Worm (Caenorhabditis elegans) whole organism, L3 larva: Measurements from ENCODE around the gene Y50E8A.1.
A peak's percentile ranks its signal among the peaks of the same experiment; 100 is the strongest.

Experiments used
- elt-1 ChIP-seq: fragments of 150-350 bp; optimal IDR thresholded peaks from 2 replicates; lab custom pipeline; 2014; ENCODE audit warnings: missing biosample characterization, missing genetic modification characterization
- fkh-10 ChIP-seq: sonication (generic microtip); optimal IDR thresholded peaks from 2 replicates; lab custom pipeline; 2017; ENCODE audit warnings: missing biosample characterization, missing genetic modification reagents, missing genetic modification characterization
- lin-39 ChIP-seq: fragments of 150-350 bp; optimal IDR thresholded peaks from 2 replicates; lab custom pipeline; 2018; ENCODE audit warnings: missing biosample characterization, missing genetic modification reagents, missing genetic modification characterization
- mdl-1 ChIP-seq: fragments of 150-350 bp; optimal IDR thresholded peaks from 2 replicates; lab custom pipeline; 2014; ENCODE audit warnings: missing biosample characterization, missing genetic modification characterization
- nhr-12 ChIP-seq: fragments of 150-350 bp; optimal IDR thresholded peaks from 2 replicates; lab custom pipeline; 2014; ENCODE audit warnings: missing biosample characterization, missing genetic modification characterization
- nhr-23 ChIP-seq: fragments of 150-350 bp; optimal IDR thresholded peaks from 2 replicates; lab custom pipeline; 2014; ENCODE audit warnings: missing biosample characterization, missing genetic modification reagents, missing genetic modification characterization
- pha-4 ChIP-seq: fragments of 150-350 bp; optimal IDR thresholded peaks from 2 replicates; lab custom pipeline; 2014; ENCODE audit warnings: missing biosample characterization, missing genetic modification reagents, missing genetic modification characterization
- sea-2 ChIP-seq: fragments of 150-350 bp; sonication (generic microtip); optimal IDR thresholded peaks from 4 replicates; lab custom pipeline; 2014; ENCODE audit warnings: missing biosample characterization, missing genetic modification reagents, missing genetic modification characterization
- zag-1 ChIP-seq: fragments of 150-350 bp; optimal IDR thresholded peaks from 2 replicates; lab custom pipeline; 2014; ENCODE audit warnings: missing biosample characterization, missing genetic modification characterization
- ztf-11 ChIP-seq: fragments of 150-350 bp; optimal IDR thresholded peaks from 2 replicates; lab custom pipeline; 2014; ENCODE audit warnings: missing biosample characterization, missing genetic modification characterization
- ztf-4 ChIP-seq: fragments of 150-350 bp; optimal IDR thresholded peaks from 2 replicates; lab custom pipeline; 2014; ENCODE audit warnings: missing biosample characterization, missing genetic modification characterization

- TF ChIP-seq nhr-23 (tag; lab: Kevin White, UChicago) (peak; percentile 98), zag-1 (tag; lab: Kevin White, UChicago) (peak; percentile 66), fkh-10 (GFP tag; lab: Kevin White, UChicago) (peak; percentile 98), mdl-1 (tag; lab: Kevin White, UChicago) (no peak), nhr-12 (tag; lab: Kevin White, UChicago) (no peak), pha-4 (tag; lab: Kevin White, UChicago) (peak; percentile 98), ztf-11 (tag; lab: Kevin White, UChicago) (no peak), sea-2 (GFP tag; lab: Kevin White, UChicago) (no peak), lin-39 (tag; lab: Kevin White, UChicago) (peak; percentile 93), ztf-4 (tag; lab: Kevin White, UChicago) (peak; percentile 93), elt-1 (peak; percentile 80)
These were observed 41.1 kb upstream of the Y50E8A.1 start, which contains the start of gene C47E8.4 for ce11 chrV:14685435-14686058.
